Fruit fly (Drosophila melanogaster) whole organism, prepupa: ENCODE measurements around the gene nAChRbeta3.
A peak's percentile ranks its signal among the peaks of the same experiment; 100 is the strongest.

Experiments used
- Blimp-1 ChIP-seq: fragments of 200-800 bp; sonication (Bioruptor generic); optimal IDR thresholded peaks from 3 replicates; lab custom pipeline; 2017; ENCODE audit warnings: missing biosample characterization, missing genetic modification characterization, mild to moderate bottlenecking, moderate library complexity, missing genetic modification reagents
- CG10631 ChIP-seq: fragments of 200-800 bp; sonication (Bioruptor generic); optimal IDR thresholded peaks from 2 replicates; lab custom pipeline; 2016; ENCODE audit warnings: missing biosample characterization, missing genetic modification characterization
- CG10669 ChIP-seq: fragments of 200-800 bp; sonication (Bioruptor generic); optimal IDR thresholded peaks from 3 replicates; lab custom pipeline; 2018; ENCODE audit warnings: missing biosample characterization, mild to moderate bottlenecking, missing genetic modification characterization, moderate library complexity
- CG11902 ChIP-seq: fragments of 200-800 bp; sonication (Bioruptor generic); optimal IDR thresholded peaks from 3 replicates; lab custom pipeline; 2016; ENCODE audit warnings: missing biosample characterization, missing genetic modification characterization
- CG3032 ChIP-seq: fragments of 200-800 bp; optimal IDR thresholded peaks from 2 replicates; lab custom pipeline; 2019; ENCODE audit warnings: missing biosample characterization, mild to moderate bottlenecking, missing genetic modification characterization, moderate library complexity
- CG31627 ChIP-seq: fragments of 200-800 bp; sonication (Bioruptor generic); optimal IDR thresholded peaks from 3 replicates; lab custom pipeline; 2016; ENCODE audit warnings: missing biosample characterization, missing genetic modification characterization
- CG32006 ChIP-seq: fragments of 200-800 bp; sonication (Bioruptor generic); optimal IDR thresholded peaks from 3 replicates; lab custom pipeline; 2017; ENCODE audit warnings: missing biosample characterization, mild to moderate bottlenecking, missing genetic modification characterization
- CG4318 ChIP-seq: fragments of 200-800 bp; sonication (Bioruptor generic); optimal IDR thresholded peaks from 3 replicates; lab custom pipeline; 2017; ENCODE audit warnings: missing biosample characterization, mild to moderate bottlenecking, missing genetic modification characterization
- CG6163 ChIP-seq: fragments of 200-800 bp; sonication (Bioruptor generic); IDR thresholded peaks from 3 replicates; pipeline ENCODE4 v1.3.6; 2022; ENCODE audit warnings: missing biosample characterization, missing genetic modification characterization
- CG6792 ChIP-seq: fragments of 200-800 bp; sonication (Bioruptor generic); optimal IDR thresholded peaks from 3 replicates; lab custom pipeline; 2016; ENCODE audit warnings: missing biosample characterization, missing genetic modification characterization
- CG6808 ChIP-seq: fragments of 200-800 bp; sonication (Bioruptor generic); optimal IDR thresholded peaks from 3 replicates; lab custom pipeline; 2017; ENCODE audit warnings: missing biosample characterization, missing genetic modification characterization, mild to moderate bottlenecking, moderate library complexity, missing genetic modification reagents
- CG6854 ChIP-seq: fragments of 200-800 bp; sonication (Bioruptor generic); optimal IDR thresholded peaks from 2 replicates; lab custom pipeline; 2017; ENCODE audit warnings: missing biosample characterization, mild to moderate bottlenecking, missing genetic modification characterization
- CG8319 ChIP-seq: fragments of 200-800 bp; sonication (Bioruptor generic); optimal IDR thresholded peaks from 3 replicates; lab custom pipeline; 2016; ENCODE audit warnings: missing biosample characterization, missing genetic modification characterization
- CG8632 ChIP-seq: fragments of 200-800 bp; sonication (Bioruptor generic); optimal IDR thresholded peaks from 3 replicates; lab custom pipeline; 2016; ENCODE audit warnings: missing biosample characterization, missing genetic modification characterization
- Eip75B ChIP-seq: fragments of 200-800 bp; sonication (Bioruptor generic); optimal IDR thresholded peaks from 3 replicates; lab custom pipeline; 2016; ENCODE audit warnings: missing biosample characterization, missing genetic modification characterization
- Eip78C ChIP-seq: fragments of 200-800 bp; sonication (Bioruptor generic); peaks from one replicate; lab custom pipeline; 2016; ENCODE audit warnings: missing biosample characterization, missing genetic modification characterization
- Ets21C ChIP-seq: fragments of 200-800 bp; sonication (Bioruptor generic); optimal IDR thresholded peaks from 3 replicates; lab custom pipeline; 2016; ENCODE audit warnings: missing biosample characterization, missing genetic modification characterization
- Ets96B ChIP-seq: fragments of 200-800 bp; optimal IDR thresholded peaks from 2 replicates; lab custom pipeline; 2019; ENCODE audit warnings: missing biosample characterization, mild to moderate bottlenecking, missing genetic modification characterization, moderate library complexity
- Hr38 ChIP-seq: sonication (Bioruptor generic); optimal IDR thresholded peaks from 2 replicates; lab custom pipeline; 2016; ENCODE audit warnings: missing biosample characterization, missing genetic modification characterization
- Hr39 ChIP-seq: fragments of 200-800 bp; sonication (Bioruptor generic); optimal IDR thresholded peaks from 2 replicates; lab custom pipeline; 2016; ENCODE audit warnings: missing biosample characterization, missing genetic modification characterization
- Hr4 ChIP-seq: fragments of 200-800 bp; sonication (Bioruptor generic); optimal IDR thresholded peaks from 3 replicates; lab custom pipeline; 2016; ENCODE audit warnings: missing biosample characterization, missing genetic modification characterization
- Lpt ChIP-seq: fragments of 200-800 bp; sonication (Bioruptor generic); optimal IDR thresholded peaks from 3 replicates; lab custom pipeline; 2016; ENCODE audit warnings: missing biosample characterization, missing genetic modification characterization
- Met ChIP-seq: fragments of 200-800 bp; sonication (Bioruptor generic); optimal IDR thresholded peaks from 3 replicates; lab custom pipeline; 2016; ENCODE audit warnings: missing biosample characterization, missing genetic modification characterization
- OdsH ChIP-seq: fragments of 200-800 bp; sonication (Bioruptor generic); optimal IDR thresholded peaks from 3 replicates; lab custom pipeline; 2016; ENCODE audit warnings: missing biosample characterization, missing genetic modification characterization
- Smox ChIP-seq: fragments of 200-800 bp; sonication (Bioruptor generic); optimal IDR thresholded peaks from 3 replicates; lab custom pipeline; 2016; ENCODE audit warnings: missing biosample characterization, missing genetic modification characterization
- Sox102F ChIP-seq: fragments of 200-800 bp; sonication (Bioruptor generic); optimal IDR thresholded peaks from 2 replicates; lab custom pipeline; 2016; ENCODE audit warnings: missing biosample characterization, mild to moderate bottlenecking, missing genetic modification characterization
- Sox14 ChIP-seq: fragments of 200-800 bp; sonication (Bioruptor generic); optimal IDR thresholded peaks from 3 replicates; lab custom pipeline; 2016; ENCODE audit warnings: missing biosample characterization, missing genetic modification characterization
- Sox15 ChIP-seq: fragments of 200-800 bp; sonication (Bioruptor generic); optimal IDR thresholded peaks from 3 replicates; lab custom pipeline; 2016; ENCODE audit warnings: missing biosample characterization, missing genetic modification characterization
- achi ChIP-seq: fragments of 200-800 bp; sonication (Bioruptor generic); optimal IDR thresholded peaks from 3 replicates; lab custom pipeline; 2016; ENCODE audit warnings: missing biosample characterization, missing genetic modification characterization
- acj6 ChIP-seq: fragments of 200-800 bp; sonication (Bioruptor generic); optimal IDR thresholded peaks from 3 replicates; lab custom pipeline; 2016; ENCODE audit warnings: missing biosample characterization, missing genetic modification characterization
- dac ChIP-seq: fragments of 200-800 bp; sonication (Bioruptor generic); optimal IDR thresholded peaks from 2 replicates; lab custom pipeline; 2017; ENCODE audit warnings: missing biosample characterization, mild to moderate bottlenecking, missing genetic modification characterization
- dsx ChIP-seq: fragments of 200-800 bp; optimal IDR thresholded peaks from 3 replicates; lab custom pipeline; 2019; ENCODE audit warnings: missing biosample characterization, mild to moderate bottlenecking, missing genetic modification characterization, moderate library complexity; ENCODE audit not compliant: poor library complexity, severe bottlenecking
- fd59A ChIP-seq: fragments of 200-800 bp; sonication (Bioruptor generic); optimal IDR thresholded peaks from 2 replicates; lab custom pipeline; 2017; ENCODE audit warnings: missing biosample characterization, mild to moderate bottlenecking, missing genetic modification characterization, missing genetic modification reagents
- fd85E ChIP-seq: fragments of 200-800 bp; sonication (Bioruptor generic); optimal IDR thresholded peaks from 3 replicates; lab custom pipeline; 2016; ENCODE audit warnings: missing biosample characterization, missing genetic modification characterization
- fkh ChIP-seq: fragments of 200-800 bp; sonication (Bioruptor generic); optimal IDR thresholded peaks from 3 replicates; lab custom pipeline; 2017; ENCODE audit warnings: missing biosample characterization, mild to moderate bottlenecking, missing genetic modification characterization, moderate library complexity
- lz ChIP-seq: fragments of 200-800 bp; sonication (Bioruptor generic); optimal IDR thresholded peaks from 3 replicates; lab custom pipeline; 2016; ENCODE audit warnings: missing biosample characterization, missing genetic modification characterization
- net ChIP-seq: fragments of 200-800 bp; sonication (Bioruptor generic); optimal IDR thresholded peaks from 3 replicates; lab custom pipeline; 2016; ENCODE audit warnings: missing biosample characterization, missing genetic modification characterization
- salr ChIP-seq, 2 experiments: fragments of 200-800 bp; sonication (Bioruptor generic); optimal IDR thresholded peaks; 3 replicates each; lab custom pipeline; 2016 to 2018; ENCODE audit warnings: missing biosample characterization in 2 of 2, missing genetic modification characterization in 2 of 2, mild to moderate bottlenecking in 1 of 2
- svp ChIP-seq: fragments of 200-800 bp; sonication (Bioruptor generic); peaks from one replicate; lab custom pipeline; 2016; ENCODE audit warnings: missing biosample characterization, missing genetic modification characterization
- topi ChIP-seq: fragments of 200-800 bp; sonication (Bioruptor generic); optimal IDR thresholded peaks from 3 replicates; lab custom pipeline; 2016; ENCODE audit warnings: missing biosample characterization, missing genetic modification characterization
- vri ChIP-seq: fragments of 200-800 bp; sonication (Bioruptor generic); optimal IDR thresholded peaks from 3 replicates; lab custom pipeline; 2016; ENCODE audit warnings: missing biosample characterization, mild to moderate bottlenecking, missing genetic modification characterization

The nAChRbeta3 gene

DNA sequence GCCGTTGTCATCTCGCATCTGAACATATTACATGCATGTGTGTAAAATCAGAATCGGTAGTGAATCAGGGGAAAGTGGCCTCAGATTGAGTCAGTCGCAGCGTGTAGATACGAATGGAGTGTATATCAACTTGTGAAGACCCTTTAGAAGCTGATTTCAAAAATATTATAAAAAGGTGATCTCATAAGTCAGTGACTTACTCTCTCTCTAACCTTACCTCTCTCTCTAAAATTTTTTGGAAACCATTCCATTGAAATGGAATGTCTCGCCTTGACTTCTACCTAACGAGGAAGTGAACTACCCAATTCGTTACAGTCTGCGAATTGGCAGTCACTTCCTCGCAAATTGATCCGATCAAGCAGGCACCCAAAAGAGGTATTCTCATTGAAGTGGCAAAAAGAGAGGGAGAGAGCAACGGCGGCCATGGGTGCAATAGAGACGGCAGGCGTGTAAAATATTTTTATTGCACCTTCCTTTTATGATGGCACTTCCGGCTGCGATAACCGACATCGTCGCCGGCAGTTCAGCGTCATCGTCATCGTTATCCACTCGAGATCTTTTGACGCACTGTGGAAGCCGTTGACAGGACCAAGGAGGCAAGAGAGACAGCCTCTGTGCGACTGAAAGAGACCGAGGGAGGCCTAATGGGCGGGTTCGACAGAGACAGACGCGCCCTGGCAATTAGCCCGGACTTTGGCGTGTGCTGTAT lies 26.9 kb upstream of the nAChRbeta3 start (continued):
- no peak for TF ChIP-seq fkh (GFP tag; lab: Kevin White, UChicago)
- peak; percentile 49 for TF ChIP-seq Sox102F
- TF ChIP-seq Hr38 (GFP tag; lab: Kevin White, UChicago): no peak
- TF ChIP-seq Sox14 (GFP tag; lab: Kevin White, UChicago): peak; percentile 12
- peak; percentile 21 for TF ChIP-seq CG10669 (GFP tag; lab: Kevin White, UChicago)

DNA sequence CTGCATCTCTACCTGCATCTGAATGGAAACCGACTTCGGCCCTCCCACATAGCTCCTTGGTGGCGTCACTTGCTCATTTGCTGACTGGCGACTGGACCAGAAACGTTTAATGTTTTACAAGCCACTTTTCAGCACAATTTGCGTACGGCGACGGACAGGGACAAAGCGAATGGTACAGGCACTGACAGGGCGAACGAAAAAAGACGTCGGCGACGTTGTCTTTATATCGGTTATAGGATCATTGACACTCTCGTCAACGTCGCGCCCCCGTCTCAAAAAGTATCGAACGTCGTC lies 26.4 kb upstream of the nAChRbeta3 start:
- TF ChIP-seq svp (GFP tag; lab: Kevin White, UChicago) (peak; percentile 33), CG8319 (GFP tag; lab: Kevin White, UChicago) (no peak), Eip78C (no peak)

DNA sequence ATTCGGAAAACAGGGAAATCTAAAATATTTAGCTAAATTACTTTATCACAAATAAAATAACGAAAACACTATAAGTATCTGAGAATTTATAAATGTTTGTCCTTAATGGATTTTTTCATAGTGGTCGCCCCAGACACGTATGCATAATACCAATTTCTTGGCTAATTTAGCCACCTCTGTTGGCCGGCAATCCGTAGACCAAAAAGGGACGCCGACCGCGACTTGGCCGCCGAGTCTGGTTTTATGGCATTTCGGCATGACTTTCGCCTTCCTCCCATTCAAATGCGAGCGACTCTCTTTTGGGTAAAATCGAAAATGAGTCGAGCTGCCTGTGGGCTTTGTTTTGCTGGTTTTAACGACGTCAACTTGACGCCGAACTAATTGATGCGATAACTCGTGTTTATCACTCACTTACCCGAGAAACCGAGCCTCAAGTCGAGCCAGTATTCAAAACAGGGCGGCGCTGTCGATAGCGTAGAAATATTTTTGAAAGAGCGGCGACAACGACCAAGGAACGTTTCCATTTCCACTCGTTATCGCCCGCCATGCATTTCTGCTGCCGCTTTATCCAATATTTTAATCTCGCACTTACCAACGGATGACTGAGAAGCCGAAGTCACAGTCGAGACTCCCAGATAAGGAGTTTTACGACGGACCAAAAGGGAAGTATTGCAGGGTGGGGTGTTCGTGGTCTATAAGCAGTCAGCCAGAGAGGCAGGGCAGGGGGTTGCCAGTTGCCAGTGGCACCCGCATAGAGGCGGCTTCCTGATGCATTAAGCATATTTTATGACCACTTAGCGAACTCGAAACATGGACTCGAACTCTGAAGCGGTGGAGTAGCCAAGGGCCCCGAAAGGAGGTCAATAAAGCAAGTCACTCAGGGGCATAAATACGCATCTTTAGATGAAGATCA lies 25.7 kb upstream of the nAChRbeta3 start:
- TF ChIP-seq CG8319 (GFP tag; lab: Kevin White, UChicago): no peak
- TF ChIP-seq CG6792 (GFP tag; lab: Kevin White, UChicago): no peak
- TF ChIP-seq CG6808 (GFP tag; lab: Kevin White, UChicago): peak; percentile 17
- TF ChIP-seq acj6: no peak
- TF ChIP-seq Eip78C: peak; percentile 54
- TF ChIP-seq vri: no peak
- peak; percentile 70 for TF ChIP-seq svp (GFP tag; lab: Kevin White, UChicago)

DNA sequence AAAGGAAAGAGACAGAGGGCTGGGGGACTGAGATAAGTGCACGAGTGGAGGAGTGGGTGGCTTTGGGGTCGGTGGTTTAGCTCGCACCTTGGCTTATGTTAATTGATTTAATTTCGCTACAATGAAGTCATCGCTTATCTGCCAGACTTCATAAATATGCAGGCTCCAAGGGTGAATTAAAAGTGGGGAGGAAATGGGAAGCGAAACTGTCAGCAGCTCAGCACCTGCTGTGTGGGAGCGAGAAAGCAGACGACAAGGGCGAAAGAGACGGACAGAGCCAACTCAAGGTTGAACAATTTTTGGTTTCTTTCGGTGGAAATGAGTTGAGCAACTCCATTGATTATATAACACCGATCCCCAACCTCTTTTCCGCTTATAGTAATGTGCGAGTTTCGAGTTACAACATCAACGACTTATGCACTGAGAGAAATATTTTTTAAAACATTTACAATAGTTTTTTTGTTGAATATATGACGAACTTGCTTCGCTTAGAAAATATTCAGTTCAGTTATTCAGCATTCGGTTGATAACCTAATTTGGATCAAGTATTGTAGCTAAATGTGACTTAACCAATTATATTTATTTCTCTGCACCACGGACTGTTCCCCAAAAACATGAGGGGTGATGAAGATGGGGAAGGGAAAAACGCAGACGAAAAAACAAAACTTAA lies 24.5 kb upstream of the nAChRbeta3 start:
- TF ChIP-seq CG6808 (GFP tag; lab: Kevin White, UChicago) (no peak), fd85E (GFP tag; lab: Kevin White, UChicago) (no peak), lz (GFP tag; lab: Kevin White, UChicago) (peak; percentile 43), achi (GFP tag; lab: Kevin White, UChicago) (peak; percentile 68), CG11902 (GFP tag; lab: Kevin White, UChicago) (peak; percentile 59), Blimp-1 (no peak), Ets21C (GFP tag; lab: Kevin White, UChicago) (peak; percentile 47), Ets96B (tag; lab: Kevin White, UChicago) (peak; percentile 61), Sox15 (GFP tag; lab: Kevin White, UChicago) (peak; percentile 67), Smox (GFP tag; lab: Kevin White, UChicago) (peak; percentile 40), svp (GFP tag; lab: Kevin White, UChicago) (peak; percentile 70), CG6792 (GFP tag; lab: Kevin White, UChicago) (peak; percentile 65), CG6163 (0 out of 3 replicates have a peak, but pooled peaks have one; percentile 64), CG10631 (peak; percentile 54), Hr4 (GFP tag; lab: Kevin White, UChicago) (peak; percentile 51), CG32006 (GFP tag; lab: Kevin White, UChicago) (peak; percentile 13), net (peak; percentile 43), OdsH (peak; percentile 67), Sox102F (peak; percentile 49), topi (peak; percentile 63), Lpt (GFP tag; lab: Kevin White, UChicago) (no peak), Hr39 (GFP tag; lab: Kevin White, UChicago) (peak; percentile 60), dac (GFP tag; lab: Kevin White, UChicago) (no peak), fkh (GFP tag; lab: Kevin White, UChicago) (no peak), dsx (no peak), CG31627 (GFP tag; lab: Kevin White, UChicago) (peak; percentile 57), CG6854 (GFP tag; lab: Kevin White, UChicago) (no peak), CG10669 (GFP tag; lab: Kevin White, UChicago) (peak; percentile 11), CG4318 (no peak), salr (GFP tag; optimal IDR thresholded peaks at IDR 0.05; lab: Kevin White, UChicago) (peak in 1 of 2 experiments; percentile 25), acj6 (peak; percentile 59), Met (GFP tag; lab: Kevin White, UChicago) (peak; percentile 65), Eip75B (GFP tag; lab: Kevin White, UChicago) (peak; percentile 75), CG8632 (GFP tag; lab: Kevin White, UChicago) (peak; percentile 68), CG3032 (tag; lab: Kevin White, UChicago) (no peak), fd59A (GFP tag; lab: Kevin White, UChicago) (peak; percentile 25)
